Fruit fly (Drosophila melanogaster): Measurements from ENCODE around the gene Srp72.

Gene Srp72

DNA sequence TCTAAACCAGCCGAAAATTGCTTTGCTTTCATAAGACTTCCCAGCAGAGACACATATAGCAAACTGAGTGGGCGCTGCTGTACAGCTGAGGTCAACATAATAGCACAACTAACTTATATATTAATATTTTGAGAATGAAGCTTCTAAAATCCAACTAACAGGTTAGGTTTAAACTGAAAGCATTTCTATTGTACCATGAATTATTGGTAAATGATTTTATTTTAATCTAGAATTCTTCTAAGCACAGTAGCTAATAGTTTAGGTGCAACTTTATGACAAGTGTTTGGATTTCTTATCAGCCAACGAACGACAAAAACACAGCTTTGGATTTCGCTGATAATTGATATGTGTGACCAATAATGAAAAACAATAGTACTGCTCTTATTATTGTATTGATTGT, 33.5 kb upstream of the Srp72 start (continued):
- peak; percentile 53 for TF ChIP-seq CG5180 (GFP tag; optimal IDR thresholded peaks at IDR 0.05)
- TF ChIP-seq CG31365 (tag; optimal IDR thresholded peaks at IDR 0.05): peak; percentile 40
- TF ChIP-seq crc (GFP tag; optimal IDR thresholded peaks at IDR 0.05): no peak
- TF ChIP-seq Ets65A (GFP tag): peak; percentile 76
- peak; percentile 5 for TF ChIP-seq CG18476 (GFP tag; optimal IDR thresholded peaks at IDR 0.05)
- no peak for TF ChIP-seq Oli (tag; optimal IDR thresholded peaks at IDR 0.05)
- no peak for TF ChIP-seq HmgZ (tag; optimal IDR thresholded peaks at IDR 0.05)
- TF ChIP-seq gro (GFP tag; optimal IDR thresholded peaks at IDR 0.05): peak; percentile 81
- TF ChIP-seq Eip74EF (GFP tag; optimal IDR thresholded peaks at IDR 0.05): peak in 1 of 2 experiments; percentile 56
- no peak for TF ChIP-seq Atf-2 (GFP tag; optimal IDR thresholded peaks at IDR 0.05)
- TF ChIP-seq CG4854 (GFP tag; optimal IDR thresholded peaks at IDR 0.05): no peak
- no peak for TF ChIP-seq CG4707 (GFP tag; optimal IDR thresholded peaks at IDR 0.05)
- no peak for TF ChIP-seq CoRest (tag; optimal IDR thresholded peaks at IDR 0.05)
- TF ChIP-seq gsb (GFP tag; IDR thresholded peaks at IDR 0.05): 0 out of 2 replicates have a peak, but pooled peaks have one; percentile 21
- TF ChIP-seq h (optimal IDR thresholded peaks at IDR 0.05): no peak
- peak; percentile 12 for TF ChIP-seq pnt (GFP tag; optimal IDR thresholded peaks at IDR 0.05)
- TF ChIP-seq CG15696 (tag; optimal IDR thresholded peaks at IDR 0.05): no peak
- no peak for TF ChIP-seq shn (GFP tag; optimal IDR thresholded peaks at IDR 0.05)
- TF ChIP-seq HmgD (GFP tag; optimal IDR thresholded peaks at IDR 0.05): no peak
- no peak for TF ChIP-seq CG3995 (GFP tag; optimal IDR thresholded peaks at IDR 0.05)
- TF ChIP-seq cato (GFP tag; optimal IDR thresholded peaks at IDR 0.05; ENCODE audit: borderline replicate concordance): no peak
- no peak for TF ChIP-seq disco-r (GFP tag; optimal IDR thresholded peaks at IDR 0.05)
- no peak for TF ChIP-seq CG12769 (tag; optimal IDR thresholded peaks at IDR 0.05)
- TF ChIP-seq CG4360 (GFP tag; IDR thresholded peaks at IDR 0.05): no peak
- TF ChIP-seq CG11456 (GFP tag; IDR thresholded peaks at IDR 0.05): no peak
- TF ChIP-seq nerfin-2 (GFP tag; IDR thresholded peaks at IDR 0.05; ENCODE audit: partially characterized antibody): no peak
- no peak for TF ChIP-seq seq (GFP tag; IDR thresholded peaks at IDR 0.05)
- no peak for TF ChIP-seq inv (GFP tag; IDR thresholded peaks at IDR 0.05; ENCODE audit: partially characterized antibody)
- TF ChIP-seq Deaf1 (tag; optimal IDR thresholded peaks at IDR 0.05): peak; percentile 44
- no peak for TF ChIP-seq Sry-δ (GFP tag; optimal IDR thresholded peaks at IDR 0.05)
- no peak for TF ChIP-seq sim (GFP tag; IDR thresholded peaks at IDR 0.05)
- no peak for TF ChIP-seq ara (GFP tag; IDR thresholded peaks at IDR 0.05)
- no peak for TF ChIP-seq cad (GFP tag; optimal IDR thresholded peaks at IDR 0.05)
- peak; percentile 35 for TF ChIP-seq Hmx (GFP tag; optimal IDR thresholded peaks at IDR 0.05)
- no peak; the same call in 1 of the 2 replicates for TF ChIP-seq Awh (GFP tag; IDR thresholded peaks at IDR 0.05)
- TF ChIP-seq ranshi (GFP tag; IDR thresholded peaks at IDR 0.05): peak; percentile 48; the same call in 1 of the 2 replicates
- no peak for TF ChIP-seq Atf3 (GFP tag; optimal IDR thresholded peaks at IDR 0.05)
- no peak for TF ChIP-seq tio (GFP tag; optimal IDR thresholded peaks at IDR 0.05)
- TF ChIP-seq ftz-f1 (GFP tag; optimal IDR thresholded peaks at IDR 0.05): no peak
- TF ChIP-seq CG14014 (GFP tag; IDR thresholded peaks at IDR 0.05): peak; percentile 59
- TF ChIP-seq CG6683 (GFP tag; optimal IDR thresholded peaks at IDR 0.05): no peak
- TF ChIP-seq CG4328 (GFP tag; optimal IDR thresholded peaks at IDR 0.05): no peak
- peak; percentile 78 for TF ChIP-seq CG2712 (tag; optimal IDR thresholded peaks at IDR 0.05)
- no peak for TF ChIP-seq CG43689 (GFP tag; IDR thresholded peaks at IDR 0.05)
- TF ChIP-seq amos (GFP tag; IDR thresholded peaks at IDR 0.05; ENCODE audit: partially characterized antibody): no peak
- TF ChIP-seq Kr (GFP tag; optimal IDR thresholded peaks at IDR 0.05): no peak
- TF ChIP-seq CG12744 (GFP tag; optimal IDR thresholded peaks at IDR 0.05): no peak
- no peak for TF ChIP-seq maf-S (GFP tag; optimal IDR thresholded peaks at IDR 0.05)
- no peak for TF ChIP-seq CG8089 (GFP tag; optimal IDR thresholded peaks at IDR 0.05)
- TF ChIP-seq Bgb (GFP tag; IDR thresholded peaks at IDR 0.05; ENCODE audit: partially characterized antibody): no peak
- TF ChIP-seq Rx (GFP tag; IDR thresholded peaks at IDR 0.05): no peak
- TF ChIP-seq tin (GFP tag; optimal IDR thresholded peaks at IDR 0.05): peak; percentile 44
